Fruit fly (Drosophila melanogaster) whole organism, wandering third instar larva: ENCODE data around the gene IKKbeta.

Experiments
- Abd-B ChIP-seq: fragments of >200 bp; optimal IDR thresholded peaks from 2 replicates; lab custom pipeline; 2017; ENCODE audit warnings: missing biosample characterization, missing genetic modification characterization
- Dfd ChIP-seq: fragments of >200 bp; optimal IDR thresholded peaks from 2 replicates; lab custom pipeline; 2017; ENCODE audit warnings: missing biosample characterization, missing genetic modification characterization
- Dif ChIP-seq: fragments of 200-275, 200-300 bp; sonication (Bioruptor generic); optimal IDR thresholded peaks from 2 replicates; lab custom pipeline; 2018; ENCODE audit warnings: missing biosample characterization, missing genetic modification characterization; ENCODE audit not compliant: partially characterized antibody
- HLH106 ChIP-seq: fragments of 200-800 bp; optimal IDR thresholded peaks from 3 replicates; lab custom pipeline; 2019; ENCODE audit warnings: missing biosample characterization, mild to moderate bottlenecking, missing genetic modification characterization, moderate library complexity
- Hr78 ChIP-seq: fragments of >200 bp; optimal IDR thresholded peaks from 2 replicates; lab custom pipeline; 2017; ENCODE audit warnings: missing biosample characterization, missing genetic modification characterization
- Hr83 ChIP-seq: fragments of 200-300 bp; sonication (Bioruptor generic); optimal IDR thresholded peaks from 2 replicates; lab custom pipeline; 2016; ENCODE audit warnings: missing biosample characterization, mild to moderate bottlenecking, missing genetic modification characterization, moderate library complexity; ENCODE audit not compliant: poor library complexity, severe bottlenecking
- Jra ChIP-seq: sonication (Bioruptor generic); optimal IDR thresholded peaks from 2 replicates; lab custom pipeline; 2016; ENCODE audit warnings: missing biosample characterization, missing genetic modification characterization
- Mio ChIP-seq: sonication (Bioruptor generic); optimal IDR thresholded peaks from 2 replicates; lab custom pipeline; 2016; ENCODE audit warnings: missing biosample characterization, missing genetic modification characterization
- Myc ChIP-seq: fragments of >200 bp; optimal IDR thresholded peaks from 2 replicates; lab custom pipeline; 2017
- N ChIP-seq: fragments of >200 bp; optimal IDR thresholded peaks from 2 replicates; lab custom pipeline; 2018; ENCODE audit warnings: missing biosample characterization, missing external identifiers, missing genetic modification characterization
- OdsH ChIP-seq: fragments of 200-800 bp; sonication (Bioruptor generic); optimal IDR thresholded peaks from 2 replicates; lab custom pipeline; 2016; ENCODE audit warnings: missing biosample characterization, mild to moderate bottlenecking, missing genetic modification characterization
- Rel ChIP-seq, 2 experiments: fragments of 200-800 bp; sonication (Bioruptor generic) in 1 of 2; optimal IDR thresholded peaks; 2 replicates in 1 of 2; 3 replicates in 1 of 2; lab custom pipeline; 2016 to 2019; ENCODE audit warnings: mild to moderate bottlenecking in 2 of 2, missing biosample characterization in 2 of 2, missing genetic modification characterization in 2 of 2, moderate library complexity in 1 of 2
- Sp1 ChIP-seq: fragments of 200-800 bp; sonication (Bioruptor generic); optimal IDR thresholded peaks from 3 replicates; lab custom pipeline; 2019; ENCODE audit warnings: missing biosample characterization, mild to moderate bottlenecking, missing genetic modification characterization, moderate library complexity
- Vsx2 ChIP-seq: fragments of 200-300, 225-300 bp; sonication (Bioruptor generic); optimal IDR thresholded peaks from 2 replicates; lab custom pipeline; 2018; ENCODE audit warnings: missing biosample characterization, missing genetic modification characterization; ENCODE audit not compliant: partially characterized antibody
- br ChIP-seq: fragments of 200-800 bp; sonication (Bioruptor generic); optimal IDR thresholded peaks from 2 replicates; lab custom pipeline; 2016; ENCODE audit warnings: missing biosample characterization, missing genetic modification characterization
- dl ChIP-seq, 2 experiments: fragments of 175-275, 200-275 bp in 1 of 2; fragments of 200-275 bp in 1 of 2; sonication (Bioruptor generic); optimal IDR thresholded peaks; lab custom pipeline; 2018; ENCODE audit warnings: mild to moderate bottlenecking in 2 of 2, missing biosample characterization in 2 of 2, missing genetic modification characterization in 2 of 2, moderate library complexity in 2 of 2; ENCODE audit not compliant: partially characterized antibody in 2 of 2, insufficient read depth in 1 of 2
- dmrt93B ChIP-seq: fragments of 200-800 bp; sonication (Bioruptor generic); optimal IDR thresholded peaks from 2 replicates; lab custom pipeline; 2018; ENCODE audit warnings: missing biosample characterization, mild to moderate bottlenecking, missing genetic modification characterization
- dsf ChIP-seq: sonication (Bioruptor generic); optimal IDR thresholded peaks from 2 replicates; lab custom pipeline; 2016; ENCODE audit warnings: missing biosample characterization, missing genetic modification characterization, borderline replicate concordance
- ey ChIP-seq: fragments of 200-800 bp; sonication (Bioruptor generic); optimal IDR thresholded peaks from 2 replicates; lab custom pipeline; 2016; ENCODE audit warnings: missing biosample characterization, missing genetic modification characterization
- foxo ChIP-seq, 2 experiments: fragments of 200-800 bp; sonication (Bioruptor generic); optimal IDR thresholded peaks; 2 replicates in 1 of 2; 3 replicates in 1 of 2; lab custom pipeline; 2016 to 2017; ENCODE audit warnings: missing biosample characterization in 2 of 2, missing genetic modification characterization in 2 of 2
- fru ChIP-seq: fragments of 200-800 bp; sonication (Bioruptor generic); optimal IDR thresholded peaks from 3 replicates; lab custom pipeline; 2016; ENCODE audit warnings: missing biosample characterization, mild to moderate bottlenecking, missing genetic modification characterization
- lola ChIP-seq: fragments of >200 bp; optimal IDR thresholded peaks from 2 replicates; lab custom pipeline; 2017; ENCODE audit warnings: missing biosample characterization, missing genetic modification characterization
- pan ChIP-seq: fragments of >200 bp; optimal IDR thresholded peaks from 2 replicates; lab custom pipeline; 2017
- psq ChIP-seq: fragments of 200-800 bp; sonication (Bioruptor generic); optimal IDR thresholded peaks from 3 replicates; lab custom pipeline; 2017; ENCODE audit warnings: missing biosample characterization, mild to moderate bottlenecking, missing genetic modification characterization, moderate library complexity
- sage ChIP-seq: fragments of 200-800 bp; sonication (Bioruptor generic); optimal IDR thresholded peaks from 2 replicates; lab custom pipeline; 2016; ENCODE audit warnings: missing biosample characterization, mild to moderate bottlenecking, missing genetic modification characterization
- tai ChIP-seq: sonication (Bioruptor generic); optimal IDR thresholded peaks from 2 replicates; lab custom pipeline; 2016; ENCODE audit warnings: missing biosample characterization, missing genetic modification characterization

Gene IKKbeta

DNA sequence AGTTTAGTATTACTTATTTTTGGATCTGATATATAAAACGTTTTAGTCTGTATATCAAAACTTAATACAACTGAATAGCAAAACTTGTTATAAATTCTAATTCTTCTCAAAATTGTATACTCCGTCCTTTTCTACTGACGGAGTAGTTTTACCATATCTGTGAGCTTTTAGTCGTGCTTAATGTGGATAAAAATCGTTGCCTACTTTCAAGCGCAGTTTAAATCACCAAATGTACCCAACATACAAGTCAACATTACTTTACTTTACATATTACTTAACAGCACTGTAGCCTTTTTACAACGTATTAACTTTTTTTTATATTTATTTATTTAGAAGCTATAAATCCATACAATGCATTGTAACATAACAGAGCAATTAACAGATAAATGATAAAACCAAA, 8.3 kb downstream of the IKKbeta start:
- TF ChIP-seq Dif (GFP tag; lab: Kevin White, UChicago) (peak; percentile 93), tai (GFP tag; lab: Kevin White, UChicago) (no peak), Myc (peak; percentile 72), fru (GFP tag; lab: Kevin White, UChicago) (peak; percentile 4), Vsx2 (GFP tag; lab: Kevin White, UChicago) (peak; percentile 78), Mio (no peak), dl (GFP tag; optimal IDR thresholded peaks at IDR 0.05; lab: Kevin White, UChicago; ENCODE audit: insufficient read depth in 1 of 2, partially characterized antibody in 2 of 2) (peak; percentile 26 to 67)

DNA sequence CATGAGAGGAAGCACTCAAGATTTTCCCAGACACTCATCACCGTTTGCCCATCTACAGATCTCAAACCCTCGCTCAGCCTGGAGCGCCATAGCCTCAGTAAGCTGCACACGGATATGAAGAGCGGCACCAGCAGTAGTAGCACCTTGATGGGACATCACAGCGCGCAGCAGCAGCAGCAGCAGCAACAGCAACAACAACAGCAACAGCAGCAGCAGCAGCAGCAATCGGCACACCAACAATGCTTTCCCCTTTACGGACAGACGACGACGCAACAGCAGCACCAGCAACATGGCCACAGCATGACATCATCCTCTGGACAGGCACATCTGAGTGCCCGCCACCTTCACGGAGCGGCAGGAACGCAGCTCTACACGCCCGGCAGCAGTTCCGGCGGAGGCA, 9.7 kb downstream of the IKKbeta start:
- TF ChIP-seq Myc (no peak), Dfd (GFP tag; lab: Kevin White, UChicago) (peak; percentile 95)

DNA sequence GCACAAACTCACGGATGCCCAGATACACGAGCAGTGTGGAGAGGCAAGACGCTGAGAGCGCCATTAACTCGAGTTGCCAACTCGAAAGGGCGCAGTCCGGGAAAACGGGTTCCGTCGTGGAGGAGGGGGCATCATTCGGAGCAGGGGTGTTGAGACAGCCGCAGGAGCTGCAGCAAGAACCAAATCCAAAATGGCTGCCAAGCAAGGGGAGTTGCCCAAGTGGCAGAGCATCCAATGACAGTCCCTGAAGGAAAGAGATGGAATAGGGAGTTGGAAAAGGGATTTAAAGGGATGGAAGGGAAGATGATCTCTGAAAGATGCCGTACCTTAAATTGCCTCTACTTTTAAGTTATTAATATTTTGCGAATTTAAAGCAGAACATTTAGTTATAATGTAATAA, 11.2 kb downstream of the IKKbeta start:
- TF ChIP-seq Vsx2 (GFP tag; lab: Kevin White, UChicago) (peak; percentile 63), N (GFP tag; lab: Kevin White, UChicago) (no peak), Dif (GFP tag; lab: Kevin White, UChicago) (peak; percentile 76), fru (GFP tag; lab: Kevin White, UChicago) (no peak)

DNA sequence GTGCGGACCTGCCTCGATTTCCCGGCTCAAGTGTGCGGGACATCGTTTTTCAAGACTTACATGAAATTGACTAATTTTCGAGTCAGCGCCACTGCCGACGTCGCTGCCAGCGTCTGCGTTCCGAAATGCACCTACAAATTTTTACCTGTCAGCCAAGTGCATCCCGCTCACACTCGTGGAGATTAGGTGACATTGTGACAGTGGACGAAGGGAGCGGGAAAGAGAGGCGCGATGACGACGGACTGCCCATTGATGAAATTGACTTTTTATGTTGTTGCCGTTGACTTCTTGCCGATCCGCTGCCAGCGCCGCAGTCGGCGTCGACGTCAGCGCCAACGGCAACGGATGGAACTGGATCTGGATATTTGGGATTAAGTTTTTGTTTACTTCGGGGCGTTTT, 15.0 kb downstream of the IKKbeta start:
- TF ChIP-seq dmrt93B (GFP tag; lab: Kevin White, UChicago) (no peak), HLH106 (tag; lab: Kevin White, UChicago) (no peak), lola (no peak), sage (GFP tag; lab: Kevin White, UChicago) (no peak), dsf (GFP tag; lab: Kevin White, UChicago) (no peak), psq (no peak), Hr83 (GFP tag; lab: Kevin White, UChicago) (no peak), Dfd (GFP tag; lab: Kevin White, UChicago) (no peak), pan (lab: Kevin White, UChicago) (no peak), ey (no peak)

DNA sequence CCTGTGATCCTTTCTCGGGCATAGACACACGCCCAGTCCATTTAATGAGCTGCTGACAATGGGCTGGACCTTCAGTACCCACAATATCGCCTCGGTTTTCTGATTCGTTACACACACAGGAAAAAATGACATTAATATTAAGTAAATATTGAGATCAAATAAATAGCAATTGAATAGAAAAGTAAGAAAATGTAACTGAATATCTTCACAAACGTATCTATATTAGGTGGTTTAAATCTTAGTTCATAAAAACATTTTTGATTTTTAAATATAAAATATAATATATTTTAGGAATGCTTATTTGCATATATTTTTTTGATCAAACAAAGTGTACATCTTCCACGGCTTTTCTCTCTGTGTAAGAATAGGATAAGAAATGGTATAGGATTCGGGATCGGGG, 15.5 kb downstream of the IKKbeta start:
- TF ChIP-seq Hr78 (no peak), dsf (GFP tag; lab: Kevin White, UChicago) (no peak), Hr83 (GFP tag; lab: Kevin White, UChicago) (no peak), fru (GFP tag; lab: Kevin White, UChicago) (no peak), Dfd (GFP tag; lab: Kevin White, UChicago) (no peak), lola (no peak), dmrt93B (GFP tag; lab: Kevin White, UChicago) (no peak), pan (lab: Kevin White, UChicago) (no peak), HLH106 (tag; lab: Kevin White, UChicago) (no peak)
- TF ChIP-seq, all 38 proteins: peak for 0

DNA sequence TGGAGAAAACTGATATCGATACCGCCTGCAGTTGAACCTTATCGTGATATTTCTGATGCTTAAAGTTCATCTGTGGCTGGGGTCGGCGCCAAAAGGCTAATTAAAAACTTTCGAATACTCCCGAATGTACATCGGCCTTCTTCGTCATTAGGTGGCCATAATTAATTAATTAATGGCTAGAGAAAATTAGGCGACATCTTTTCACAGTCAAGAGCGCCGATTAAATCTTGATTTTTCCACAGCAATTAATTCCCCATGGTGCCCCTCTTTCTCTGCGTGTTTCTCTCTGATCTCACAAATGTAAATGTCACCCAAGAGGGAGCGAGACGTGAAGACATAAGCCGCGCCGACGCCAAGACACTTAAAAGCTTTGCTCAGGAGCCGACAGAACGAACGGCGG, 18.8 kb downstream of the IKKbeta start:
- TF ChIP-seq Dif (GFP tag; lab: Kevin White, UChicago) (no peak), Vsx2 (GFP tag; lab: Kevin White, UChicago) (no peak), pan (lab: Kevin White, UChicago) (no peak), HLH106 (tag; lab: Kevin White, UChicago) (no peak), Rel (GFP tag; optimal IDR thresholded peaks at IDR 0.05; lab: Kevin White, UChicago) (no peak), Rel (tag; optimal IDR thresholded peaks at IDR 0.05; lab: Kevin White, UChicago) (no peak), OdsH (GFP tag; lab: Kevin White, UChicago) (no peak), Jra (no peak), foxo (GFP tag; optimal IDR thresholded peaks at IDR 0.05; lab: Kevin White, UChicago) (no peak), Mio (no peak), Hr83 (GFP tag; lab: Kevin White, UChicago) (no peak), fru (GFP tag; lab: Kevin White, UChicago) (no peak), br (no peak), sage (GFP tag; lab: Kevin White, UChicago) (no peak), Sp1 (no peak), Abd-B (GFP tag; lab: Kevin White, UChicago) (no peak), psq (no peak)
